Worm (Caenorhabditis elegans) whole organism, early embryonic: ENCODE measurements around the gene nhr-123.

ENCODE experiments used
- aly-1 ChIP-seq: sonication (generic microtip); optimal IDR thresholded peaks from 2 replicates; lab custom pipeline; 2016; ENCODE audit warnings: missing genetic modification characterization, missing compliant biosample characterization
- ama-1 ChIP-seq: fragments of 150-350 bp; optimal IDR thresholded peaks from 2 replicates; lab custom pipeline; 2014
- ceh-13 ChIP-seq: fragments of 200-800 bp; sonication (Bioruptor generic); optimal IDR thresholded peaks from 2 replicates; lab custom pipeline; 2018; ENCODE audit warnings: mild to moderate bottlenecking, missing genetic modification characterization, missing compliant biosample characterization
- ets-7 ChIP-seq: sonication (generic microtip); optimal IDR thresholded peaks from 2 replicates; lab custom pipeline; 2016; ENCODE audit warnings: missing genotype, missing genetic modification characterization, missing compliant biosample characterization
- flt-1 ChIP-seq: fragments of 200-800 bp; sonication (Bioruptor generic); IDR thresholded peaks from 2 replicates; pipeline ENCODE4 v1.3.6; 2022; ENCODE audit warnings: missing genetic modification characterization, missing compliant biosample characterization
- hmbx-1 ChIP-seq: sonication (generic microtip); optimal IDR thresholded peaks from 2 replicates; lab custom pipeline; 2016; ENCODE audit warnings: mild to moderate bottlenecking, missing genetic modification characterization, missing compliant biosample characterization
- hmg-4 ChIP-seq: fragments of 200-800 bp; sonication (Bioruptor generic); optimal IDR thresholded peaks from 2 replicates; lab custom pipeline; 2018; ENCODE audit warnings: mild to moderate bottlenecking, missing genetic modification characterization, missing compliant biosample characterization
- scrt-1 ChIP-seq: fragments of 200-800 bp; sonication (Bioruptor generic); IDR thresholded peaks from 2 replicates; pipeline ENCODE4 v1.3.6; 2022; ENCODE audit warnings: missing genetic modification characterization, missing compliant biosample characterization
- sea-1 ChIP-seq: fragments of 200-800 bp; sonication (Bioruptor generic); conservative IDR thresholded peaks from 2 replicates; pipeline ENCODE4 v1.3.6; 2022; ENCODE audit warnings: missing genetic modification characterization, missing compliant biosample characterization
- tbx-11 ChIP-seq: fragments of 200-800 bp; sonication (Bioruptor generic); IDR thresholded peaks from 2 replicates; pipeline ENCODE4 v1.3.6; 2022; ENCODE audit warnings: missing genetic modification characterization, missing compliant biosample characterization

DNA sequence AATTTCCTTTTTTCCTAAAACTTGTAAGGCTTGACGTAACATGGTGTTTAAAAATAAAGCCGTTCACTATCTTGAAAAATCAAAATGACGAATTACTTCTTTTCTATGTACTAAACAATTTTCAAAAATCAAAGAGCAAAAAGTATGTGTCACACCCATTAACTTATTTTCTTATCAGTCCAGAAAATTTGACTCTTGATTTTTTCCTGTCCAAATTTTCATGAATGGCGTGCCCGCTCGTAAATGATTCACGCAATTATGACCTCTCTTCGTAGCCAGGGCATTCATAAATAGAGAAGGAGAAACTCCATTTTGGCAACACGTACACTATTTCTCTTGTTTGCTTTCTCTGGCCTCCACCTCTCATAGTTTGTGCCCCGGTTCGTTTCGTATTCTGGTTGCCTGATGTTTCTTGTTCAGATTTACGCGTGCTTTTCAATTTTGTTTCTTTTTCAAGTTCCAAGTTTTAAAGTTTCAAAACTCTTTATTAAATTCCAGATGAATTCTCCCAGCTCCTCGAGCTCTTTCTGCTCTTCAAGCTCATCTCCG lies 26.5 kb downstream of the nhr-123 start, which contains the start of gene nhr-55:
- TF ChIP-seq ama-1 (lab: Kevin White, UChicago): no peak
- TF ChIP-seq hmbx-1 (tag; lab: Kevin White, UChicago): no peak
- TF ChIP-seq scrt-1: no peak
- TF ChIP-seq aly-1 (tag; lab: Kevin White, UChicago): no peak
- no peak for TF ChIP-seq ets-7
- no peak for TF ChIP-seq sea-1
- TF ChIP-seq flt-1 (GFP tag; lab: Robert Waterston, UW): no peak
- no peak for TF ChIP-seq hmg-4 (GFP tag; lab: Kevin White, UChicago)
- no peak for TF ChIP-seq tbx-11 (GFP tag; lab: Robert Waterston, UW)
- no peak for TF ChIP-seq ceh-13 (GFP tag; lab: Kevin White, UChicago)
